Worm (Caenorhabditis elegans) whole organism, L3 larva: ENCODE results near the gene F47E1.1.

ENCODE experiments used
- ZK546.5 ChIP-seq: sonication (generic microtip); optimal IDR thresholded peaks from 2 replicates; lab custom pipeline; 2017; ENCODE audit warnings: missing biosample characterization, missing genetic modification characterization
- aly-2 ChIP-seq: fragments of 150-350 bp; optimal IDR thresholded peaks from 2 replicates; lab custom pipeline; 2014; ENCODE audit warnings: missing biosample characterization, missing genetic modification characterization
- ama-1 ChIP-seq: fragments of 150-350 bp; optimal IDR thresholded peaks from 2 replicates; lab custom pipeline; 2018
- ceh-16 ChIP-seq: sonication (generic microtip); optimal IDR thresholded peaks from 2 replicates; lab custom pipeline; 2017; ENCODE audit warnings: missing biosample characterization, missing genetic modification characterization
- ceh-28 ChIP-seq: fragments of 150-350 bp; optimal IDR thresholded peaks from 2 replicates; lab custom pipeline; 2014; ENCODE audit warnings: missing biosample characterization, missing genetic modification reagents, missing genetic modification characterization
- daf-12 ChIP-seq: fragments of 150-350 bp; optimal IDR thresholded peaks from 2 replicates; lab custom pipeline; 2014; ENCODE audit warnings: missing biosample characterization, missing genetic modification reagents, missing genetic modification characterization
- egl-27 ChIP-seq: sonication (generic microtip); optimal IDR thresholded peaks from 4 replicates; lab custom pipeline; 2017; ENCODE audit warnings: missing biosample characterization, missing genetic modification reagents, missing genetic modification characterization
- egl-5 ChIP-seq: fragments of 150-350 bp; optimal IDR thresholded peaks from 2 replicates; lab custom pipeline; 2017; ENCODE audit warnings: missing biosample characterization, missing genetic modification reagents, missing genetic modification characterization, inconsistent platforms
- elt-2 ChIP-seq: sonication (generic microtip); optimal IDR thresholded peaks from 2 replicates; lab custom pipeline; 2016; ENCODE audit warnings: missing genetic modification reagents, mild to moderate bottlenecking, missing genetic modification characterization, missing compliant biosample characterization
- elt-3 ChIP-seq, 3 experiments: fragments of 150-350 bp in 1 of 3; sonication (generic microtip) in 2 of 3; optimal IDR thresholded peaks; 2 replicates in 2 of 3; 4 replicates in 1 of 3; lab custom pipeline; 2014 to 2017; ENCODE audit warnings: missing biosample characterization in 3 of 3, missing genetic modification characterization in 3 of 3
- eor-1 ChIP-seq, 2 experiments: fragments of 150-350 bp; optimal IDR thresholded peaks; 2 replicates each; lab custom pipeline; 2014 to 2018; ENCODE audit warnings: missing biosample characterization in 2 of 2, missing genetic modification characterization in 2 of 2
- fkh-10 ChIP-seq: sonication (generic microtip); optimal IDR thresholded peaks from 2 replicates; lab custom pipeline; 2017; ENCODE audit warnings: missing biosample characterization, missing genetic modification reagents, missing genetic modification characterization
- fkh-2 ChIP-seq: fragments of 150-350 bp; optimal IDR thresholded peaks from 2 replicates; lab custom pipeline; 2014; ENCODE audit warnings: missing biosample characterization, missing genetic modification reagents, missing genetic modification characterization
- fos-1 ChIP-seq: fragments of 150-350 bp; optimal IDR thresholded peaks from 2 replicates; lab custom pipeline; 2014; ENCODE audit warnings: missing biosample characterization, missing genetic modification characterization
- hmg-11 ChIP-seq: sonication (generic microtip); optimal IDR thresholded peaks from 2 replicates; lab custom pipeline; 2016; ENCODE audit warnings: missing genetic modification characterization, missing compliant biosample characterization
- jun-1 ChIP-seq: fragments of 150-350 bp; optimal IDR thresholded peaks from 2 replicates; lab custom pipeline; 2014; ENCODE audit warnings: missing biosample characterization, missing genetic modification reagents, missing genetic modification characterization
- lin-39 ChIP-seq: fragments of 150-350 bp; optimal IDR thresholded peaks from 2 replicates; lab custom pipeline; 2018; ENCODE audit warnings: missing biosample characterization, missing genetic modification reagents, missing genetic modification characterization
- lsy-12 ChIP-seq: sonication (generic microtip); optimal IDR thresholded peaks from 2 replicates; lab custom pipeline; 2016; ENCODE audit warnings: mild to moderate bottlenecking, missing genetic modification characterization, missing compliant biosample characterization
- mdl-1 ChIP-seq: fragments of 150-350 bp; optimal IDR thresholded peaks from 2 replicates; lab custom pipeline; 2014; ENCODE audit warnings: missing biosample characterization, missing genetic modification characterization
- nfya-1 ChIP-seq: sonication (generic microtip); optimal IDR thresholded peaks from 2 replicates; lab custom pipeline; 2017; ENCODE audit warnings: missing genetic modification characterization, mild to moderate bottlenecking, missing compliant biosample characterization, antibody characterized with exemption, moderate library complexity; ENCODE audit not compliant: insufficient read depth
- nhr-11 ChIP-seq: fragments of 150-350 bp; optimal IDR thresholded peaks from 2 replicates; lab custom pipeline; 2014; ENCODE audit warnings: missing biosample characterization, missing genetic modification characterization
- nhr-12 ChIP-seq: fragments of 150-350 bp; optimal IDR thresholded peaks from 2 replicates; lab custom pipeline; 2014; ENCODE audit warnings: missing biosample characterization, missing genetic modification characterization
- nhr-23 ChIP-seq: fragments of 150-350 bp; optimal IDR thresholded peaks from 2 replicates; lab custom pipeline; 2014; ENCODE audit warnings: missing biosample characterization, missing genetic modification reagents, missing genetic modification characterization
- nhr-237 ChIP-seq: fragments of 150-350 bp; optimal IDR thresholded peaks from 2 replicates; lab custom pipeline; 2014; ENCODE audit warnings: missing biosample characterization, missing genetic modification characterization
- nhr-25 ChIP-seq: sonication (generic microtip); optimal IDR thresholded peaks from 2 replicates; lab custom pipeline; 2017; ENCODE audit warnings: missing biosample characterization, missing genetic modification characterization
- nhr-28 ChIP-seq: fragments of 150-350 bp; optimal IDR thresholded peaks from 2 replicates; lab custom pipeline; 2014; ENCODE audit warnings: missing biosample characterization, missing genetic modification characterization
- nhr-67 ChIP-seq: fragments of 150-350 bp; optimal IDR thresholded peaks from 2 replicates; lab custom pipeline; 2014; ENCODE audit warnings: missing biosample characterization, missing genetic modification characterization
- nhr-76 ChIP-seq: fragments of 150-350 bp; sonication (generic microtip); optimal IDR thresholded peaks from 5 replicates; lab custom pipeline; 2014; ENCODE audit warnings: missing biosample characterization, missing genetic modification characterization
- nhr-77 ChIP-seq: fragments of 150-350 bp; optimal IDR thresholded peaks from 2 replicates; lab custom pipeline; 2014; ENCODE audit warnings: missing biosample characterization, missing genetic modification characterization
- pha-4 ChIP-seq: fragments of 150-350 bp; optimal IDR thresholded peaks from 2 replicates; lab custom pipeline; 2014; ENCODE audit warnings: missing biosample characterization, missing genetic modification reagents, missing genetic modification characterization
- pqm-1 ChIP-seq: fragments of 150-350 bp; optimal IDR thresholded peaks from 2 replicates; lab custom pipeline; 2017; ENCODE audit warnings: missing biosample characterization, missing genetic modification characterization, inconsistent platforms
- skn-1 ChIP-seq: fragments of 150-350 bp; optimal IDR thresholded peaks from 2 replicates; lab custom pipeline; 2014; ENCODE audit warnings: missing biosample characterization, missing genetic modification characterization
- snpc-4 ChIP-seq: fragments of 150-350 bp; optimal IDR thresholded peaks from 2 replicates; lab custom pipeline; 2014; ENCODE audit warnings: missing biosample characterization, missing genetic modification characterization
- tbx-2 ChIP-seq: sonication (generic microtip); optimal IDR thresholded peaks from 2 replicates; lab custom pipeline; 2016; ENCODE audit warnings: mild to moderate bottlenecking, missing genetic modification characterization, missing compliant biosample characterization
- unc-39 ChIP-seq: sonication (generic microtip); optimal IDR thresholded peaks from 4 replicates; lab custom pipeline; 2017; ENCODE audit warnings: missing biosample characterization, missing genetic modification characterization
- unc-62 ChIP-seq: fragments of 150-350 bp; sonication (generic microtip); optimal IDR thresholded peaks from 4 replicates; lab custom pipeline; 2014; ENCODE audit warnings: missing biosample characterization, missing genetic modification reagents, missing genetic modification characterization
- zag-1 ChIP-seq: fragments of 150-350 bp; optimal IDR thresholded peaks from 2 replicates; lab custom pipeline; 2014; ENCODE audit warnings: missing biosample characterization, missing genetic modification characterization
- ztf-11 ChIP-seq: fragments of 150-350 bp; optimal IDR thresholded peaks from 2 replicates; lab custom pipeline; 2014; ENCODE audit warnings: missing biosample characterization, missing genetic modification characterization
- ztf-4 ChIP-seq: fragments of 150-350 bp; optimal IDR thresholded peaks from 2 replicates; lab custom pipeline; 2014; ENCODE audit warnings: missing biosample characterization, missing genetic modification characterization

F47E1.1 gene

DNA sequence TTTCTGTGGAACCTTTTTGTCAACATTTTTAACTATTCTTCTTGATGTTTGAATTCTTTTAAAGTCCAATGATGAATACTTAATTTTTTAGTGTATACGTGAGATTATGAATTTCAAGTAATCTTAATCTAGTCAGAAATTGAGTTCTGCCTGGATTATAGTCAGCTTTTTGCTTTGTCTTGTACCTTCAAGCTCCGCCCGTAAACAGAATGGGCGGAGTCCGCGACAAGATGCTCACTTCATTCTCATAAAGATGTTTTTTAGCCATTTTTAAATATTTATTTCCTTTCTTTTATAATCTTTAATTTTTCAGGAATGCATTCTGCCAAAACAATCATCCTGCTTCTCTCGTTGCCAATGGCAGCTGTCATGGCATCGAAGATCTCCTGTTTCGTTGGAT is at the start of gene F47E1.1:
Gene F47E1.1 (plus strand): TSS at position 301 of the 400 bp plus-strand sequence.
- no peak for TF ChIP-seq pha-4
- no peak for TF ChIP-seq ceh-28
- no peak for TF ChIP-seq jun-1 (tag; lab: Kevin White, UChicago)
- no peak for TF ChIP-seq eor-1 (tag; optimal IDR thresholded peaks at IDR 0.05; lab: Kevin White, UChicago)
- no peak for TF ChIP-seq fos-1 (tag; lab: Kevin White, UChicago)
- no peak for TF ChIP-seq ztf-4 (tag; lab: Kevin White, UChicago)
- TF ChIP-seq skn-1 (tag; lab: Kevin White, UChicago) = no peak
- TF ChIP-seq nhr-237 (tag; lab: Kevin White, UChicago) = no peak
- no peak for TF ChIP-seq fkh-10 (GFP tag; lab: Kevin White, UChicago)
- TF ChIP-seq, all 47 proteins: peak for 0

DNA sequence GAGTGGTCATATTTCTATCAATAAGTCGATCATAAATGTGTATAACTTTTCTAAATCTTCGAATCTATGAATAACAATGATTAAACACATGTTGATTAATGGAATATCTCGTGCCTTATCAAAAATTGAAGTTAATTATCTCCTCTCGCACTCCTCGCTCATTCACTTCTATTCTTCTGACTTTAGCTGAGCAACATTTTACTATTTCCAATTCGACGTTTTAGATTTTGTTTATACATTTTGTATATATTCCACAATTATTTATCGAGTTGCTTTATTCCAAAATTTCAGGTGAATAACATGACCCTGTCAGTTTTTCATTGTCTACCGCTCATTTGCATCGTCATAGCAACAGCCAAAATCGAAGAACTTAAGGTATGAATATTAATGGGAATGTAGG is 49.7 kb upstream of the F47E1.1 start, which contains the start of gene T25B6.3:
Gene T25B6.3 (plus strand): TSS at position 301 of the 400 bp plus-strand sequence.
- TF ChIP-seq lsy-12 (tag; lab: Kevin White, UChicago) (no peak), nhr-12 (tag; lab: Kevin White, UChicago) (no peak), mdl-1 (tag; lab: Kevin White, UChicago) (no peak), lin-39 (tag; lab: Kevin White, UChicago) (no peak), egl-5 (tag; lab: Kevin White, UChicago) (no peak), aly-2 (no peak), nhr-23 (no peak), ztf-11 (tag; lab: Kevin White, UChicago) (no peak)

DNA sequence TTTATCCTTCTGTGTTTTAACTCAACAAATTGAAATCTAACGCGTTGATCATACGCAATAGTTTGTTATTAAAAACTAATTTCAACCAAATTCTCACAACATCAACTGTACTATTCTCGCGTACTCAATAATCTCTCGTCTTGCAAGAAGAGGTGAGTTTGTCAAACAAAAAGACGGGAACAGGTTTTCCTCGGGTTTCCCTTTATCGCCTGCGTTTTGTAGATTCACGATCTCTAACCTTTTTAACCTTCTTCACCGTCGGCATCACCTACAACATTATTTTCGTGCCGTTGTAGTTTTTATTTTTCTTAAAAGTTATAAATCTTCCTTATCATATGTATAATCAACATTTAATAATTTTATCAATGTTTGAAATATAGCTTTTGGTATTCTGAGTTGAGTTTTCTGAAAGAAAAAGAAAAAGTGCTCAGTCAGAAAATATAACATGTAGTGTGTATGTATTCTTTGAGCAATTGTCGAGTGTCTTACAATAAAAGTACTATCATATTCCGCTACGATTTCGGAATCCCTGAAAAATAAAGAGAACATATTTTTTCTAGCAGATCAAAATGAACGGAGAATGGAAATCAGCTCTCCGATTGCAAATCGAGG is 48.0 kb upstream of the F47E1.1 start, which contains the start of gene snf-12:
Gene snf-12 (plus strand): TSS at position 562 of the 612 bp plus-strand sequence.
- TF ChIP-seq nhr-25 (tag; lab: Kevin White, UChicago) (peak; percentile 73), nhr-23 (peak; percentile 38), nhr-67 (no peak)

DNA sequence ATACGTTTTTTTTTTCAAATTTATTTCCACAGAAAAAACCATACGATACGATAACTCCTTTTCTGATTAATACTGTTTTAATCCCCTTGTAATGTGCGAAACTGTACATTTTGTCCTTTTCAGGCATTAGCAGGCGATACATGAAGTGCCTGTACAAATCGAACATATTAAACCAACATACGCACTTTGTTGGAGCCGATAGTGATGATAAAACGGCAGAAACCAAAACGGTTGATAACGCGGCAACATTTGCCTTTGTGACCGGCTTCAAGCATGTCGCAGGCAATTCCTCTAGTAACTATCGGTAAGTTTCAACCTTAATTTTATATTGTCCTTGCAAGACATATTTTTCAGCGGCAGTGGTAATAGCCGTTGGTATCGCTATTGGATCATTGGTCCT is 42.7 kb upstream of the F47E1.1 start, which contains the start of gene nep-22:
Gene nep-22 (plus strand): TSS at position 245 of the 400 bp plus-strand sequence.
- TF ChIP-seq unc-39 (tag; lab: Kevin White, UChicago) = no peak
- TF ChIP-seq pqm-1 (tag; lab: Kevin White, UChicago) = peak; percentile 40
- no peak for TF ChIP-seq skn-1 (tag; lab: Kevin White, UChicago)
- no peak for TF ChIP-seq ama-1 (lab: Kevin White, UChicago)
- peak; percentile 80 for TF ChIP-seq elt-2
- TF ChIP-seq jun-1 (tag; lab: Kevin White, UChicago) = no peak
- TF ChIP-seq nhr-237 (tag; lab: Kevin White, UChicago) = no peak
- TF ChIP-seq elt-3 (tag; optimal IDR thresholded peaks at IDR 0.05; lab: Kevin White, UChicago) = no peak

- TF ChIP-seq ama-1 (lab: Kevin White, UChicago) (no peak), ceh-16 (tag; lab: Kevin White, UChicago) (no peak), unc-62 (GFP tag; lab: Kevin White, UChicago) (no peak), nhr-77 (no peak), pqm-1 (tag; lab: Kevin White, UChicago) (peak; percentile 80), nhr-12 (tag; lab: Kevin White, UChicago) (no peak), tbx-2 (tag; lab: Kevin White, UChicago) (no peak), nhr-11 (tag; lab: Kevin White, UChicago) (no peak), fos-1 (tag; lab: Kevin White, UChicago) (no peak), nfya-1 (no peak), snpc-4 (no peak), pha-4 (no peak), nhr-76 (no peak), skn-1 (tag; lab: Kevin White, UChicago) (peak; percentile 74), ZK546.5 (tag; lab: Kevin White, UChicago) (no peak), fkh-2 (tag; lab: Kevin White, UChicago) (no peak), mdl-1 (tag; lab: Kevin White, UChicago) (no peak), daf-12 (no peak), nhr-28 (tag; lab: Kevin White, UChicago) (no peak), hmg-11 (tag; lab: Kevin White, UChicago) (no peak), egl-27 (tag; lab: Kevin White, UChicago) (no peak), elt-2 (peak; percentile 82), zag-1 (tag; lab: Kevin White, UChicago) (no peak), unc-39 (tag; lab: Kevin White, UChicago) (no peak), nhr-67 (no peak)
Observed at ce11 chrX:9035142-9035541, 41.8 kb upstream of the F47E1.1 start.
